Fruit fly (Drosophila melanogaster): ENCODE data around the gene bdwf.

bdwf gene

DNA sequence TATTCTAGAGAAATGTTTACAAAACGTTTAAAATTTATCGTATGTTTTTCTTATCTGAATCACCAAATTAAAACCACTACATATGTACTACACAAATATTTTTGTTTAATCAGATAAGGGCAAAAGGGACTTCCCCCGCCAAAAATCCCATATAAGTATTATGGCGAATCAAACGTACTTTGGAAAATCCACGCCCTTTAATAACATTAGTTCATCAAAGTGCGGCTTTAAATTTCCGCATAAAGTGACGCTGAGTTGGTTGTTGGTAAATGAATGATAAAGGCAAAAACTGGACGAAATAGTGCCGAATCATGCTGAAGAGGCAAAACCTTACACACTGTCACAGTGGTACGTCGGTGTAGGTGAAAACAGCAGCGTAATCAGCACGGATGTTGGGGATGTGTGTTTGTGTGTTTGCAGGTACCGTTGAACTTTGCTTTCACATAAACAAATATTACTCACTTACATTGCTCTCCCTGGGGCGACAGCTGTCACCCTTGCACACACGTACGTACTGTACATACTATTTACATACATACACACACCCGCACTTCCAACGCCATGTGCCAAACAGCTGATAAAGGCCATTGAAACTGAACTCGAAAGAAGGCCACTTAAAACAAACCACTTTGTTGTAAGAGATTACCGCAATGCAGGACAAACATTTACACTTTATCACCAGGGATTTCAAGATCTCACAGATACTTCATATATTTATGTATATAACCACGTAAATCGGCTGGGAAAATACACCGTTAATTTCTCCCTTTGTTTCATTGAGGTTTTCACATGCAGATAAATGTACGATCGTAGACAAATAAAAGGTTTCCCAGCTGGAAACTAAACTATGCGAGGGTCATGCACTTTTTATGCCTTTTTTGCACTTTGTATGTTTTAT is 36.3 kb upstream of the bdwf start (continued):
- TF ChIP-seq ato (GFP tag; IDR thresholded peaks at IDR 0.05; ENCODE audit: partially characterized antibody) (no peak), wek (GFP tag; optimal IDR thresholded peaks at IDR 0.05) (peak; percentile 73), luna (GFP tag; optimal IDR thresholded peaks at IDR 0.05) (no peak), pfk (GFP tag; optimal IDR thresholded peaks at IDR 0.05) (peak; percentile 5), CG18619 (GFP tag; optimal IDR thresholded peaks at IDR 0.05) (no peak), hb (GFP tag; IDR thresholded peaks at IDR 0.05; ENCODE audit: partially characterized antibody) (no peak), CG32767 (GFP tag; IDR thresholded peaks at IDR 0.05) (0 out of 2 replicates have a peak, but pooled peaks have one; percentile 8), Jarid2 (GFP tag; optimal IDR thresholded peaks at IDR 0.05) (no peak), CG10979 (tag; optimal IDR thresholded peaks at IDR 0.05) (no peak), CG7987 (GFP tag; optimal IDR thresholded peaks at IDR 0.05) (peak; percentile 75), CG7556 (GFP tag; optimal IDR thresholded peaks at IDR 0.05) (peak; percentile 1), Aef1 (GFP tag; IDR thresholded peaks at IDR 0.05) (no peak), kah (GFP tag; optimal IDR thresholded peaks at IDR 0.05) (peak; percentile 65), Lim3 (GFP tag; IDR thresholded peaks at IDR 0.05) (no peak), sens (GFP tag) (peak; percentile 52), CG17186 (GFP tag; optimal IDR thresholded peaks at IDR 0.05) (peak; percentile 13), CG3838 (GFP tag; optimal IDR thresholded peaks at IDR 0.05) (no peak), bcd (GFP tag; optimal IDR thresholded peaks at IDR 0.05) (no peak), nerfin-1 (tag; optimal IDR thresholded peaks at IDR 0.05) (peak; percentile 56), CG10959 (GFP tag; IDR thresholded peaks at IDR 0.05) (no peak), CG6683 (GFP tag; optimal IDR thresholded peaks at IDR 0.05) (peak; percentile 3), CG31441 (GFP tag; IDR thresholded peaks at IDR 0.05) (no peak), hth (optimal IDR thresholded peaks at IDR 0.05) (no peak), CG6254 (GFP tag; optimal IDR thresholded peaks at IDR 0.05) (peak; percentile 29), CG2199 (GFP tag; IDR thresholded peaks at IDR 0.05) (0 out of 3 replicates have a peak, but pooled peaks have one; percentile 59), YL-1 (GFP tag; optimal IDR thresholded peaks at IDR 0.05) (peak; percentile 13), CG10209 (GFP tag; optimal IDR thresholded peaks at IDR 0.05) (no peak), CG42726 (GFP tag; IDR thresholded peaks at IDR 0.05; ENCODE audit: partially characterized antibody) (no peak), gcm (GFP tag; optimal IDR thresholded peaks at IDR 0.05) (peak; percentile 82), Hr51 (GFP tag; optimal IDR thresholded peaks at IDR 0.05) (no peak), CG1529 (GFP tag; optimal IDR thresholded peaks at IDR 0.05) (peak; percentile 11), gem (tag; optimal IDR thresholded peaks at IDR 0.05) (no peak), seq (GFP tag; IDR thresholded peaks at IDR 0.05) (peak; percentile 7; the same call in 1 of the 2 replicates), CG7786 (GFP tag; optimal IDR thresholded peaks at IDR 0.05) (no peak), CG9797 (GFP tag; optimal IDR thresholded peaks at IDR 0.05) (no peak), run (tag; optimal IDR thresholded peaks at IDR 0.05) (no peak), CG9932 (GFP tag; IDR thresholded peaks at IDR 0.05) (peak; percentile 19; the same call in 1 of the 2 replicates), HLH54F (GFP tag; optimal IDR thresholded peaks at IDR 0.05) (no peak), hkb (optimal IDR thresholded peaks at IDR 0.05) (no peak), hkb (GFP tag; IDR thresholded peaks at IDR 0.05) (0 out of 2 replicates have a peak, but pooled peaks have one; percentile 7), her (GFP tag; optimal IDR thresholded peaks at IDR 0.05) (peak; percentile 33), CG1024 (GFP tag; IDR thresholded peaks at IDR 0.05) (no peak; the same call in 1 of the 2 replicates), Atf-2 (GFP tag; optimal IDR thresholded peaks at IDR 0.05) (no peak), chinmo (GFP tag; IDR thresholded peaks at IDR 0.05; ENCODE audit: partially characterized antibody) (0 out of 4 replicates have a peak, but pooled peaks have one; percentile 56), gt (GFP tag; IDR thresholded peaks at IDR 0.05) (no peak), chm (GFP tag; IDR thresholded peaks at IDR 0.05) (peak; percentile 51; the same call in 1 of the 2 replicates), CG12299 (tag; optimal IDR thresholded peaks at IDR 0.05) (peak; percentile 60), C15 (GFP tag; IDR thresholded peaks at IDR 0.05) (no peak)
